Fruit fly (Drosophila melanogaster): ENCODE results near the gene Npc2b.
A peak's percentile ranks its signal among the peaks of the same experiment; 100 is the strongest.

The Npc2b gene

dm6 chr3R:14095428-14095827 lies 6.1 kb downstream of the Npc2b start (continued):
- no peak for TF ChIP-seq zf30C (GFP tag; optimal IDR thresholded peaks at IDR 0.05)
- no peak for TF ChIP-seq CG12942 (GFP tag; optimal IDR thresholded peaks at IDR 0.05)
- no peak for TF ChIP-seq hkb (optimal IDR thresholded peaks at IDR 0.05)
- peak; percentile 70 for TF ChIP-seq hkb (GFP tag; IDR thresholded peaks at IDR 0.05)
- no peak for TF ChIP-seq gfzf (GFP tag; optimal IDR thresholded peaks at IDR 0.05)
- TF ChIP-seq CG31224 (GFP tag; IDR thresholded peaks at IDR 0.05) = no peak
- no peak for TF ChIP-seq CG11695 (GFP tag; IDR thresholded peaks at IDR 0.05)
- 0 out of 3 replicates have a peak, but pooled peaks have one; percentile 32 for TF ChIP-seq CG17361 (GFP tag; IDR thresholded peaks at IDR 0.05)
- no peak for TF ChIP-seq Trl (optimal IDR thresholded peaks at IDR 0.05)
- TF ChIP-seq Trl (GFP tag; optimal IDR thresholded peaks at IDR 0.05) = no peak
- no peak for TF ChIP-seq Xrp1 (GFP tag; IDR thresholded peaks at IDR 0.05)
- TF ChIP-seq Rx (GFP tag; IDR thresholded peaks at IDR 0.05) = no peak
- no peak for TF ChIP-seq lola (GFP tag; optimal IDR thresholded peaks at IDR 0.05)
- no peak for TF ChIP-seq CG11696 (GFP tag; IDR thresholded peaks at IDR 0.05)
- TF ChIP-seq wek (GFP tag; optimal IDR thresholded peaks at IDR 0.05) = no peak
- no peak for TF ChIP-seq Usf (GFP tag; optimal IDR thresholded peaks at IDR 0.05)
- TF ChIP-seq Atf3 (GFP tag; optimal IDR thresholded peaks at IDR 0.05) = no peak
- TF ChIP-seq CG14014 (GFP tag; IDR thresholded peaks at IDR 0.05) = peak; percentile 55
- peak; percentile 81 for TF ChIP-seq CG11504 (tag; optimal IDR thresholded peaks at IDR 0.05)
- no peak for TF ChIP-seq ap (GFP tag; IDR thresholded peaks at IDR 0.05)
- no peak for TF ChIP-seq CG7987 (GFP tag; optimal IDR thresholded peaks at IDR 0.05)
- TF ChIP-seq toy (GFP tag; IDR thresholded peaks at IDR 0.05) = no peak
- TF ChIP-seq gro (GFP tag; optimal IDR thresholded peaks at IDR 0.05) = no peak
- no peak for TF ChIP-seq CG9932 (GFP tag; IDR thresholded peaks at IDR 0.05)
- no peak for TF ChIP-seq Poxn (GFP tag; IDR thresholded peaks at IDR 0.05)
- no peak for TF ChIP-seq CG4617 (GFP tag; optimal IDR thresholded peaks at IDR 0.05; ENCODE audit: borderline replicate concordance)
- peak; percentile 28 for TF ChIP-seq CG12219 (GFP tag; optimal IDR thresholded peaks at IDR 0.05)
- no peak for TF ChIP-seq fu2 (GFP tag; optimal IDR thresholded peaks at IDR 0.05)
- TF ChIP-seq exex (tag; optimal IDR thresholded peaks at IDR 0.05) = no peak
- no peak for TF ChIP-seq nerfin-2 (GFP tag; IDR thresholded peaks at IDR 0.05; ENCODE audit: partially characterized antibody)
- no peak for TF ChIP-seq CG10274 (GFP tag; optimal IDR thresholded peaks at IDR 0.05)
- TF ChIP-seq ro (GFP tag; IDR thresholded peaks at IDR 0.05) = no peak
- TF ChIP-seq dimm (GFP tag; IDR thresholded peaks at IDR 0.05) = no peak
- TF ChIP-seq CG12299 (tag; optimal IDR thresholded peaks at IDR 0.05) = no peak
- TF ChIP-seq CG16813 (GFP tag; IDR thresholded peaks at IDR 0.05; ENCODE audit: partially characterized antibody) = no peak
- no peak for TF ChIP-seq CG11398 (GFP tag; optimal IDR thresholded peaks at IDR 0.05)
- peak in 1 of 2 experiments; percentile 12 for TF ChIP-seq eve (GFP tag; optimal IDR thresholded peaks at IDR 0.05)
- peak; percentile 85 for TF ChIP-seq sens (GFP tag)
- no peak for TF ChIP-seq Taf1 (GFP tag; IDR thresholded peaks at IDR 0.05)
- no peak for TF ChIP-seq CG4854 (GFP tag; optimal IDR thresholded peaks at IDR 0.05)
- TF ChIP-seq zen2 (GFP tag; IDR thresholded peaks at IDR 0.05; ENCODE audit: partially characterized antibody) = no peak
- TF ChIP-seq HLH3B (GFP tag; IDR thresholded peaks at IDR 0.05) = peak; percentile 70
- no peak for TF ChIP-seq CG31388 (GFP tag; optimal IDR thresholded peaks at IDR 0.05)
- TF ChIP-seq CG6854 (GFP tag; optimal IDR thresholded peaks at IDR 0.05) = peak; percentile 37
- TF ChIP-seq crol (GFP tag; IDR thresholded peaks at IDR 0.05) = no peak
- TF ChIP-seq fd64A (GFP tag; optimal IDR thresholded peaks at IDR 0.05) = no peak
- no peak for TF ChIP-seq bowl (GFP tag; IDR thresholded peaks at IDR 0.05)
- TF ChIP-seq mirr (GFP tag; optimal IDR thresholded peaks at IDR 0.05) = no peak
- TF ChIP-seq Jarid2 (GFP tag; optimal IDR thresholded peaks at IDR 0.05) = no peak
- peak; percentile 18 for TF ChIP-seq Nf-YC (tag; optimal IDR thresholded peaks at IDR 0.05)
- peak; percentile 52 for TF ChIP-seq CG13296 (GFP tag; optimal IDR thresholded peaks at IDR 0.05)
- no peak for TF ChIP-seq sug (tag; optimal IDR thresholded peaks at IDR 0.05)
- no peak for TF ChIP-seq CG30431 (GFP tag; optimal IDR thresholded peaks at IDR 0.05)

All from whole organism, embryonic.